Worm (Caenorhabditis elegans) whole organism, early embryonic: ENCODE data around the gene nep-20.
A peak's percentile ranks its signal among the peaks of the same experiment; 100 is the strongest.

Experiments
- B0310.2 ChIP-seq: sonication (generic microtip); optimal IDR thresholded peaks from 2 replicates; lab custom pipeline; 2016; ENCODE audit warnings: mild to moderate bottlenecking, missing genetic modification characterization, missing compliant biosample characterization
- F13C5.2 ChIP-seq: sonication (generic microtip); optimal IDR thresholded peaks from 2 replicates; lab custom pipeline; 2017; ENCODE audit warnings: mild to moderate bottlenecking, missing genetic modification characterization, inconsistent platforms, missing compliant biosample characterization
- aly-1 ChIP-seq: sonication (generic microtip); optimal IDR thresholded peaks from 2 replicates; lab custom pipeline; 2016; ENCODE audit warnings: missing genetic modification characterization, missing compliant biosample characterization
- ama-1 ChIP-seq: fragments of 150-350 bp; optimal IDR thresholded peaks from 2 replicates; lab custom pipeline; 2014
- ceh-13 ChIP-seq: fragments of 200-800 bp; sonication (Bioruptor generic); optimal IDR thresholded peaks from 2 replicates; lab custom pipeline; 2018; ENCODE audit warnings: mild to moderate bottlenecking, missing genetic modification characterization, missing compliant biosample characterization
- ceh-36 ChIP-seq: sonication (generic microtip); optimal IDR thresholded peaks from 2 replicates; lab custom pipeline; 2016; ENCODE audit warnings: missing genetic modification characterization, inconsistent platforms, missing compliant biosample characterization
- ets-7 ChIP-seq: sonication (generic microtip); optimal IDR thresholded peaks from 2 replicates; lab custom pipeline; 2016; ENCODE audit warnings: missing genotype, missing genetic modification characterization, missing compliant biosample characterization
- flt-1 ChIP-seq: fragments of 200-800 bp; sonication (Bioruptor generic); IDR thresholded peaks from 2 replicates; pipeline ENCODE4 v1.3.6; 2022; ENCODE audit warnings: missing genetic modification characterization, missing compliant biosample characterization
- hmbx-1 ChIP-seq: sonication (generic microtip); optimal IDR thresholded peaks from 2 replicates; lab custom pipeline; 2016; ENCODE audit warnings: mild to moderate bottlenecking, missing genetic modification characterization, missing compliant biosample characterization
- hmg-4 ChIP-seq: fragments of 200-800 bp; sonication (Bioruptor generic); optimal IDR thresholded peaks from 2 replicates; lab custom pipeline; 2018; ENCODE audit warnings: mild to moderate bottlenecking, missing genetic modification characterization, missing compliant biosample characterization
- hnd-1 ChIP-seq: sonication (generic microtip); optimal IDR thresholded peaks from 2 replicates; lab custom pipeline; 2016; ENCODE audit warnings: missing genetic modification characterization, missing compliant biosample characterization
- pes-1 ChIP-seq: fragments of 200-800 bp; sonication (Bioruptor generic); IDR thresholded peaks from 2 replicates; pipeline ENCODE4 v1.3.6; 2022; ENCODE audit warnings: missing genetic modification reagents, missing genetic modification characterization, missing compliant biosample characterization
- scrt-1 ChIP-seq: fragments of 200-800 bp; sonication (Bioruptor generic); IDR thresholded peaks from 2 replicates; pipeline ENCODE4 v1.3.6; 2022; ENCODE audit warnings: missing genetic modification characterization, missing compliant biosample characterization
- sea-1 ChIP-seq: fragments of 200-800 bp; sonication (Bioruptor generic); conservative IDR thresholded peaks from 2 replicates; pipeline ENCODE4 v1.3.6; 2022; ENCODE audit warnings: missing genetic modification characterization, missing compliant biosample characterization
- tbx-11 ChIP-seq: fragments of 200-800 bp; sonication (Bioruptor generic); IDR thresholded peaks from 2 replicates; pipeline ENCODE4 v1.3.6; 2022; ENCODE audit warnings: missing genetic modification characterization, missing compliant biosample characterization
- tbx-37 ChIP-seq: fragments of 200-800 bp; sonication (Bioruptor generic); conservative IDR thresholded peaks from 2 replicates; pipeline ENCODE4 v1.3.6; 2022; ENCODE audit warnings: missing genetic modification reagents, missing genetic modification characterization, missing compliant biosample characterization
- tra-4 ChIP-seq: sonication (generic microtip); optimal IDR thresholded peaks from 2 replicates; lab custom pipeline; 2017; ENCODE audit warnings: missing genetic modification characterization, missing compliant biosample characterization

Gene nep-20

ce11 chrII:3438280-3438679, 42.9 kb upstream of the nep-20 start:
- TF ChIP-seq pes-1, result no peak
- no peak for TF ChIP-seq B0310.2
- no peak for TF ChIP-seq ama-1 (lab: Kevin White, UChicago)
- no peak for TF ChIP-seq sea-1 (GFP tag; lab: Robert Waterston, UW)
- no peak for TF ChIP-seq ceh-36 (tag; lab: Kevin White, UChicago)
- TF ChIP-seq aly-1, result no peak

ce11 chrII:3437393-3437792, 42.0 kb upstream of the nep-20 start:
- TF ChIP-seq ama-1 (lab: Kevin White, UChicago) (no peak), tbx-37 (no peak), tbx-11 (GFP tag; lab: Robert Waterston, UW) (0 out of 2 replicates have a peak, but pooled peaks have one; percentile 21), hmbx-1 (tag; lab: Kevin White, UChicago) (no peak)

- TF ChIP-seq ets-7, result no peak
- no peak for TF ChIP-seq sea-1 (GFP tag; lab: Robert Waterston, UW)
- TF ChIP-seq ceh-13 (GFP tag; lab: Kevin White, UChicago), result no peak
- no peak for TF ChIP-seq hmg-4 (GFP tag; lab: Kevin White, UChicago)
- TF ChIP-seq tbx-37, result no peak
- TF ChIP-seq B0310.2, result no peak
- no peak for TF ChIP-seq scrt-1
- TF ChIP-seq F13C5.2 (tag; lab: Kevin White, UChicago), result no peak
- no peak for TF ChIP-seq aly-1
- no peak for TF ChIP-seq tbx-11 (GFP tag; lab: Robert Waterston, UW)
- TF ChIP-seq tra-4, result no peak
- no peak for TF ChIP-seq hmbx-1 (tag; lab: Kevin White, UChicago)
These were observed 41.0 kb upstream of the nep-20 start, which contains the start of gene skpo-2 for ce11 chrII:3436412-3436811. Gene skpo-2, minus strand, starts transcription at chrII:3436512.

ce11 chrII:3434893-3435503, 39.6 kb upstream of the nep-20 start:
- no peak for TF ChIP-seq hnd-1 (tag; lab: Kevin White, UChicago)
- TF ChIP-seq tra-4, result no peak
- TF ChIP-seq hmg-4 (GFP tag; lab: Kevin White, UChicago), result no peak

DNA sequence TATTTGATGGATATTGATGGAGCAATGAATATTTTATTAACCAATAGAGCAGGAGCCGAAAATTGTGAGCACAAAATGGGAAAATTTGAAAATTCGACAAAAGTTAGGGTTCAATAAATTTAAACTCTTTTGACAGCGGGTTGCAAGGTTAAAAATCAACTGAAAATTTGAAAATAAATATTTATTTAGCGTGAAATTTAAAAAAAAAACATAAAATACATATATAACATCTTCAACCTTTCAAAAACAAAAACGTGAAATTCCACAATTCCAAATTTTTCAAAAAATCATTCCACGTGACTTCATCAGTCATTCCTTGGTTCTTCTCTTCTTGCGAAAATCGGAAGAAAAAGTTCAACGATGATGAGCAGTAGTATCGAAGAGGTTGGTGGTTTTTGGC, 34.0 kb upstream of the nep-20 start, which contains the start of gene C16C8.18:
Gene C16C8.18, plus strand, starts transcription at position 301 of the 400 bp plus-strand sequence.
- TF ChIP-seq tbx-37 (no peak), ama-1 (lab: Kevin White, UChicago) (no peak), tra-4 (no peak), hnd-1 (tag; lab: Kevin White, UChicago) (no peak)

DNA sequence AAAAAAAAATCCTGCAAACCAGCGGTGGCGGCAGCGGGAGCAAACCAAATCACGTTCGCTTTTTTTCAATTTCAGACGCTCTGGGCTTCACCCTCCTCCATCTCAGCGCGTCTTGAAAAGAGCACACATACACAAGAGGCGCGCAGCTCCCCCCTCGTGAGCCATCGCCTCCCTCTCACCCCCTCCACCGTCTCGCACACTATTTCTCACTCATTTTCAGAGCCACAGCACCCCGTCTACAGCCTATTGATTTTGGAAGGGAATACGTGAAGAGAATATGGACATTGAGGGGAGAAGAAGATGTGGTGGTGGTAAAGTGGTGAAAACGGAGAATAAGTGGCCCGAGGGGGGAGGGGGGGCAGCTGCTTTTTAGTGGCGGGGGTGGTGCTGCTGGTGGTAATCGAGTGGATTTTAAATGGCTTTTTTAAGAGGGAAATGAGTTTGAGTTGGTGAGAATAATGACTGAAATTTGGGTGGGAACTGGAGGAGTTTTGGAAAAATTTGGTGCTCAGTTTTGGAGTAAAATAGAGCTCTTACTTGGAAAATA, 32.8 kb upstream of the nep-20 start:
- TF ChIP-seq ets-7 (no peak), sea-1 (GFP tag; lab: Robert Waterston, UW) (no peak), ama-1 (lab: Kevin White, UChicago) (no peak), F13C5.2 (tag; lab: Kevin White, UChicago) (no peak), pes-1 (no peak), scrt-1 (no peak), ceh-36 (tag; lab: Kevin White, UChicago) (no peak), flt-1 (no peak), hmbx-1 (tag; lab: Kevin White, UChicago) (no peak), ceh-13 (GFP tag; lab: Kevin White, UChicago) (no peak), hmg-4 (GFP tag; lab: Kevin White, UChicago) (no peak), hnd-1 (tag; lab: Kevin White, UChicago) (no peak), B0310.2 (no peak), tbx-11 (GFP tag; lab: Robert Waterston, UW) (no peak), tra-4 (no peak), aly-1 (no peak), tbx-37 (no peak)

- TF ChIP-seq sea-1 (GFP tag; lab: Robert Waterston, UW) (no peak), B0310.2 (no peak), F13C5.2 (tag; lab: Kevin White, UChicago) (no peak), tbx-37 (no peak), hmg-4 (GFP tag; lab: Kevin White, UChicago) (no peak), pes-1 (no peak), tra-4 (no peak), scrt-1 (no peak), ceh-36 (tag; lab: Kevin White, UChicago) (no peak), ceh-13 (GFP tag; lab: Kevin White, UChicago) (no peak), hnd-1 (tag; lab: Kevin White, UChicago) (no peak), tbx-11 (GFP tag; lab: Robert Waterston, UW) (no peak), flt-1 (no peak), ets-7 (no peak), ama-1 (lab: Kevin White, UChicago) (no peak)
These were observed 30.0 kb upstream of the nep-20 start, which contains the start of gene nep-11 for ce11 chrII:3425433-3425832. Gene nep-11, minus strand, starts transcription at chrII:3425533.

DNA sequence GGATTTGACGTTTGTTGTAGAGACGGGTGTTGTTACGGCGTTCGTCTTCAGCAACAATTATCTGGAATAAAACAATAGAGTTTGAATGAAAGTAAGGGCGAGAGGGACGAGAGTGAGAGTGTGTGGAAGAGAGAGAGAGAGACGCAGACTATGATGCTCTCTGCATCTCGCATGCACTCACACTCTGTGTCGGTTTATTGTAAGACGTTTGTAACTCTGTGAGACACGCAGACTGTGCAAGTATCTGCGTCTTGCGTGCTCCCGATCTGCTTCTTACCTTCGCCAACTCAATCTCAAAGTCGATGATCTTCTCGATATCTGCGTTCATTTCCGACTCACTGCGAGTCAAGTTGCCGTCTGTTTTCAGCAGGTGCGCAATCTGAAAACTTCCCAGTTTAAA, 27.6 kb upstream of the nep-20 start:
- TF ChIP-seq aly-1 (no peak), hmg-4 (GFP tag; lab: Kevin White, UChicago) (no peak), tbx-11 (GFP tag; lab: Robert Waterston, UW) (no peak), tbx-37 (no peak), hnd-1 (tag; lab: Kevin White, UChicago) (no peak), B0310.2 (no peak), ets-7 (no peak), F13C5.2 (tag; lab: Kevin White, UChicago) (no peak), hmbx-1 (tag; lab: Kevin White, UChicago) (no peak), flt-1 (no peak), ama-1 (lab: Kevin White, UChicago) (no peak), tra-4 (no peak), pes-1 (no peak), ceh-36 (tag; lab: Kevin White, UChicago) (no peak)
